Fruit fly (Drosophila melanogaster): ENCODE measurements around the gene tup.

The tup gene

dm6 chr2L:18881014-18881660, at the start of gene tup:
Gene tup, minus strand, starts transcription at chr2L:18881261.
- TF ChIP-seq h (optimal IDR thresholded peaks at IDR 0.05): no peak
- no peak for TF ChIP-seq Sin3A (optimal IDR thresholded peaks at IDR 0.05)
- TF ChIP-seq ttk (optimal IDR thresholded peaks at IDR 0.05): no peak
- no peak for TF ChIP-seq psq (optimal IDR thresholded peaks at IDR 0.05)
- no peak for TF ChIP-seq Myc (optimal IDR thresholded peaks at IDR 0.05)

- no peak for TF ChIP-seq ttk (optimal IDR thresholded peaks at IDR 0.05)
- TF ChIP-seq psq (optimal IDR thresholded peaks at IDR 0.05): no peak
- no peak for TF ChIP-seq Sin3A (optimal IDR thresholded peaks at IDR 0.05)
- TF ChIP-seq h (optimal IDR thresholded peaks at IDR 0.05): no peak
- no peak for TF ChIP-seq insv (optimal IDR thresholded peaks at IDR 0.05)
- no peak for TF ChIP-seq Myc (optimal IDR thresholded peaks at IDR 0.05)
Observed at dm6 chr2L:18930352-18931122, 49.5 kb upstream of the tup start.

DNA sequence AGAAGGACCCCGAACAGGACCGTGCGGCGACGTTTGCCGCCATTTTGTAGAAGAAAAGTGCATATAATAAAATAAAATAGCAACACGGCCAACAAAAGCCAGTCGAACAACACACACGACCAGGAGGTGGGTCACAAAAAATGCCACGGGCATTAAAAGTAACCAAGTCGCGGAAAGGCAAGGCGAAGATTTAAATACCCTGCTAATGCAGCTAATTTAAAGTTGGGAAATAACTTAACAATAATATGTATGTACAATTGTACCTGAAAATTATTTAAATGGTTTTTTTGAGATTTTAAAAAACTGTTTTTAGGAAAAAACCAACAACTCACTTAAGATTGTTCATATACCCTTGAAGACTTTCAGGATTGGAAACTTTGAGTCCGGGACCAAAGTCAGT, 48.5 kb upstream of the tup start:
- no peak for TF ChIP-seq ttk (optimal IDR thresholded peaks at IDR 0.05)
- no peak for TF ChIP-seq h (optimal IDR thresholded peaks at IDR 0.05)
- no peak for TF ChIP-seq insv (optimal IDR thresholded peaks at IDR 0.05)
- TF ChIP-seq psq (optimal IDR thresholded peaks at IDR 0.05): no peak
- no peak for TF ChIP-seq Sin3A (optimal IDR thresholded peaks at IDR 0.05)
- TF ChIP-seq Myc (optimal IDR thresholded peaks at IDR 0.05): no peak

DNA sequence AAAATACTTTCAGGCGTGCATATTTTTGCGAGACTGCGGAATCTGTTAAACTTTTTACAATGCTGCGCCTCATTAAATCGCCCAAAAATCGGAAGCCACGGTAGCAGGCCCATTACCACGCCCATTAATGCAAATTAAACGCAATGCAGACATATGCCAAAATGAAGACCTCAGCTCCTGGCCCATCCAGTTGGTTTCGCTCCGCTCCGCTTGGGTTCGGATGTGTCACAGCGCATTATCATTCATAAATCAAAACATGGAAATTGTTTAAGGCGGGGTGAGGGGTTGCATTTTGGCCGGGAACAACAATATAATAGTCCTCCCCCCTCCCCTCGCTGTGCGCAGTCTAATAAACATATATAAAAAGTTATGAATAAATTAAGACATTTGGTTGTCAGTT, 46.8 kb upstream of the tup start:
- no peak for TF ChIP-seq ttk (optimal IDR thresholded peaks at IDR 0.05)

DNA sequence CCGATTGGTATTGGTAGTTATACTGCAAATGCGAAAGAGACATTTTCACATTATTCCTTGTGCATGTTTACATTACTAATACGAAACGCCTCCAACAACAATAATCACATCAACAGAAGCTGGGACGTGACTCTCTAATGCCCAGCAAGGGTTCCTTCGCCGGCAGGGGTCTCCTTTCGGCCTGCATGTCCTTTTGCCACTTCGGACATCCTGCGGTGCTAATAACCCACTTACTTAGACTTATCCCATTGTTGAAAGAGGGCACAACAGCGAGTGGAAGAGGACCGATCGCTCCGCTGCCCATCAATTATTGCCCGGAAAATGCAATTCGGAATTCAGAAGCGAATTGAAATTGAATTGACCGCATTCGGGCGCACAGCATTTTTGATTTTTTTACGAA, 44.9 kb upstream of the tup start:
- no peak for TF ChIP-seq psq (optimal IDR thresholded peaks at IDR 0.05)
- no peak for TF ChIP-seq h (optimal IDR thresholded peaks at IDR 0.05)
- no peak for TF ChIP-seq Myc (optimal IDR thresholded peaks at IDR 0.05)
- no peak for TF ChIP-seq ttk (optimal IDR thresholded peaks at IDR 0.05)
- no peak for TF ChIP-seq insv (optimal IDR thresholded peaks at IDR 0.05)
- TF ChIP-seq Sin3A (optimal IDR thresholded peaks at IDR 0.05): no peak

- TF ChIP-seq h (optimal IDR thresholded peaks at IDR 0.05) (no peak), insv (optimal IDR thresholded peaks at IDR 0.05) (no peak), Sin3A (optimal IDR thresholded peaks at IDR 0.05) (no peak), psq (optimal IDR thresholded peaks at IDR 0.05) (no peak), Myc (optimal IDR thresholded peaks at IDR 0.05) (no peak), ttk (optimal IDR thresholded peaks at IDR 0.05) (no peak)
Observed at dm6 chr2L:18925387-18925786, 44.3 kb upstream of the tup start.

DNA sequence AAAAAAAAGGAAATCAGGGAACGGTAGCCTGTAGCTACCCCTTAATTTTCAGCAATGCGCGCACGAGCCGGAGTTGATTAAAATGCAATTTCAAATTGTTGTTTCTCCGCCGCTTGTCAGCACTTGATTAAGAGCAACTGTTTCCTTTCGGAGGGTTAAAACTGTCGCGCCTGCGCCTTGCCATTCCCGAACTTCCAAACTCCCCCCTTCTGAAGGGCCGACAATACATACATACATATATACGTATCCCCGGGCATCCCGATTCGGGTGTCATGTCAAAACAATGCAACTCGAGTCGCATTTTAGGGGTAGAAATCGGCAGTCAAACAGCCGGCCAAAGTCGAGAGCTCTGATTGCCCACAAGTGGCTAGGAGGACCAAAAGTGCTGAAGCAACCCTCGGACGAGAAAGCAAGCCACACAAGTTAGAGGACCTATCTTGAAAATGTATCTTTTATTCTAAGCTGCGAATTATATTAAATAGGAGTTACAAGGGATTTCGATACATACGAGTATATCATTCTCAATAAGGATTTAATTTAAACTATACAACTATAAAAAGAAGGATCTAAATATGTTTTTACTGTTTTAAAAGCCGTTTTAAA, 43.7 kb upstream of the tup start:
- TF ChIP-seq insv (optimal IDR thresholded peaks at IDR 0.05) (no peak), psq (optimal IDR thresholded peaks at IDR 0.05) (no peak), h (optimal IDR thresholded peaks at IDR 0.05) (no peak), ttk (optimal IDR thresholded peaks at IDR 0.05) (no peak), Myc (optimal IDR thresholded peaks at IDR 0.05) (no peak), Sin3A (optimal IDR thresholded peaks at IDR 0.05) (no peak)

- TF ChIP-seq h (optimal IDR thresholded peaks at IDR 0.05): no peak
- TF ChIP-seq insv (optimal IDR thresholded peaks at IDR 0.05): no peak
- TF ChIP-seq psq (optimal IDR thresholded peaks at IDR 0.05): no peak
- TF ChIP-seq Sin3A (optimal IDR thresholded peaks at IDR 0.05): no peak
- no peak for TF ChIP-seq Myc (optimal IDR thresholded peaks at IDR 0.05)
- no peak for TF ChIP-seq ttk (optimal IDR thresholded peaks at IDR 0.05)
Observed at dm6 chr2L:18921246-18921645, 40.2 kb upstream of the tup start.

- TF ChIP-seq h (optimal IDR thresholded peaks at IDR 0.05) (no peak), psq (optimal IDR thresholded peaks at IDR 0.05) (no peak), ttk (optimal IDR thresholded peaks at IDR 0.05) (no peak), Sin3A (optimal IDR thresholded peaks at IDR 0.05) (no peak), insv (optimal IDR thresholded peaks at IDR 0.05) (no peak), Myc (optimal IDR thresholded peaks at IDR 0.05) (no peak)
Observed at dm6 chr2L:18919474-18919873, 38.4 kb upstream of the tup start.

DNA sequence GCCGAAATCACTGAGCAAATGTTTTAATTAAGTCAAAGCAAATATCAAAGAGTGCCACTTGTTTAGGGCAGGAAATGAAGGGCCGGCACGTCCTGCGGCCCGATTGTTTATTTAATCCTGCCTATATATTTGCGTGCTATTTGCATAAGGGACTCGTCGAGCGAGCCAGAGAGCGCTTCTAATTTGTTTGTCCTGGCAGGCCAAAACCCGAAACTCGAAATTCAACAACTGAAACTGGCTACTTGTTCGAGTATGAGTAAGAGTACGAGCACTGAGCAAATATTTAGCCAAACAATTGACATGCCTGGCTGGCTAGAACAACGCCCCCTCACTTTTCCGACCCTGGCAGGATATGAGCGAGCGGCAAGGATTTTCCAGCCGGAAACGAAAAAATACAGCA, 36.5 kb upstream of the tup start:
- TF ChIP-seq psq (optimal IDR thresholded peaks at IDR 0.05) (no peak), ttk (optimal IDR thresholded peaks at IDR 0.05) (no peak), h (optimal IDR thresholded peaks at IDR 0.05) (no peak), insv (optimal IDR thresholded peaks at IDR 0.05) (no peak), Myc (optimal IDR thresholded peaks at IDR 0.05) (no peak), Sin3A (optimal IDR thresholded peaks at IDR 0.05) (no peak)

DNA sequence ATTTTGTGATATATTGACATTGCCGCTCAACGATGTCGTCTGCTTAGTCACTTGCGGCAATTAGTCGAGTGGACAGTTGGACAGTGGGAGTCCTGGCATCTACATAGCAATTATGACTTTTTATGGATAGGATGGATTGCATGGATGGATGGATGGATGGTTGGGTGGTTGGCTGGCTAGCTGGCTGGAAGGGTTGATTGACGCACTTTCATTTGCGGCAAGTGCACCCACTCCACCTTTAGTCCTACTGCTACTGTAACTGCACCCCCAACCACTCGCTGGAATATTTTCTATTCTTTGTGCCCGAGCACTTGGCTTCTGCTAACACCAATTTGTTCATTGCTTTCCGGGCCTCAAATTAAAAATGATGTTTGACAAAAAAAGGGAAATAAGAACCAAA, 33.8 kb upstream of the tup start:
- TF ChIP-seq Sin3A (optimal IDR thresholded peaks at IDR 0.05) (no peak), h (optimal IDR thresholded peaks at IDR 0.05) (no peak), Myc (optimal IDR thresholded peaks at IDR 0.05) (no peak), psq (optimal IDR thresholded peaks at IDR 0.05) (no peak), insv (optimal IDR thresholded peaks at IDR 0.05) (no peak), ttk (optimal IDR thresholded peaks at IDR 0.05) (no peak)

dm6 chr2L:18907491-18907890, 26.4 kb upstream of the tup start:
- TF ChIP-seq psq (optimal IDR thresholded peaks at IDR 0.05) (no peak), Sin3A (optimal IDR thresholded peaks at IDR 0.05) (no peak), ttk (optimal IDR thresholded peaks at IDR 0.05) (no peak), insv (optimal IDR thresholded peaks at IDR 0.05) (no peak), Myc (optimal IDR thresholded peaks at IDR 0.05) (no peak), h (optimal IDR thresholded peaks at IDR 0.05) (no peak)
